Worm (Caenorhabditis elegans) whole organism, young adult: ENCODE data around the gene nhr-140.

Experiments used
- F57C9.4 ChIP-seq: sonication (generic microtip); optimal IDR thresholded peaks from 2 replicates; lab custom pipeline; 2017; ENCODE audit warnings: mild to moderate bottlenecking, missing genetic modification characterization, missing compliant biosample characterization
- ama-1 ChIP-seq, 3 experiments: fragments of 150-350 bp in 1 of 3; sonication (generic microtip) in 2 of 3; optimal IDR thresholded peaks; 2 replicates each; lab custom pipeline; 2014 to 2018; ENCODE audit warnings: missing biosample characterization in 2 of 3, missing genetic modification characterization in 2 of 3, missing genetic modification reagents in 2 of 3
- aptf-2 ChIP-seq: fragments of 200-800 bp; sonication (Bioruptor generic); conservative IDR thresholded peaks from 2 replicates; pipeline ENCODE4 v1.3.6; 2022; ENCODE audit warnings: missing genetic modification reagents, missing genetic modification characterization, missing compliant biosample characterization
- bed-1 ChIP-seq: fragments of 200-800 bp; sonication (Bioruptor generic); IDR thresholded peaks from 2 replicates; pipeline ENCODE4 v1.3.6; 2022; ENCODE audit warnings: missing genetic modification reagents, missing genetic modification characterization, missing compliant biosample characterization
- ccch-3 ChIP-seq: fragments of 200-800 bp; sonication (Bioruptor generic); optimal IDR thresholded peaks from 2 replicates; lab custom pipeline; 2018; ENCODE audit warnings: mild to moderate bottlenecking, missing genetic modification characterization, missing compliant biosample characterization
- ceh-40 ChIP-seq: fragments of 200-800 bp; sonication (Bioruptor generic); IDR thresholded peaks from 2 replicates; pipeline ENCODE4 v1.3.6; 2022; ENCODE audit warnings: missing genetic modification characterization, missing compliant biosample characterization
- ets-4 ChIP-seq: fragments of 200-800 bp; sonication (Bioruptor generic); optimal IDR thresholded peaks from 2 replicates; lab custom pipeline; 2018; ENCODE audit warnings: mild to moderate bottlenecking, missing genetic modification characterization, missing compliant biosample characterization
- hrde-1 ChIP-seq: sonication (generic microtip); optimal IDR thresholded peaks from 2 replicates; lab custom pipeline; 2016; ENCODE audit warnings: missing genetic modification characterization, mild to moderate bottlenecking, missing compliant biosample characterization, moderate library complexity, missing genotype, missing genetic modification reagents, borderline replicate concordance
- nhr-179 ChIP-seq: sonication (generic microtip); optimal IDR thresholded peaks from 2 replicates; lab custom pipeline; 2016; ENCODE audit warnings: mild to moderate bottlenecking, missing genetic modification characterization, missing compliant biosample characterization
- nhr-80 ChIP-seq: sonication (generic microtip); optimal IDR thresholded peaks from 2 replicates; lab custom pipeline; 2016; ENCODE audit warnings: missing genetic modification characterization, missing compliant biosample characterization
- nhr-90 ChIP-seq: sonication (generic microtip); optimal IDR thresholded peaks from 2 replicates; lab custom pipeline; 2016; ENCODE audit warnings: missing genotype, mild to moderate bottlenecking, missing genetic modification characterization, missing compliant biosample characterization
- sea-2 ChIP-seq: fragments of 200-800 bp; sonication (Bioruptor generic); IDR thresholded peaks from 2 replicates; pipeline ENCODE4 v1.3.6; 2022; ENCODE audit warnings: missing genetic modification characterization, missing compliant biosample characterization
- snpc-4 ChIP-seq, 5 experiments: fragments of 150-350 bp in 1 of 5; sonication (generic microtip) in 4 of 5; optimal IDR thresholded peaks; 2 replicates each; lab custom pipeline; 2014 to 2018; ENCODE audit warnings: missing genetic modification characterization in 5 of 5, missing biosample characterization in 3 of 5, antibody characterized with exemption in 2 of 5, mild to moderate bottlenecking in 2 of 5, missing compliant biosample characterization in 2 of 5, missing genotype in 2 of 5, moderate library complexity in 2 of 5, missing genetic modification reagents in 1 of 5
- tlf-1 ChIP-seq: fragments of 200-800 bp; sonication (Bioruptor generic); optimal IDR thresholded peaks from 2 replicates; lab custom pipeline; 2018; ENCODE audit warnings: mild to moderate bottlenecking, missing genetic modification characterization, missing compliant biosample characterization

DNA sequence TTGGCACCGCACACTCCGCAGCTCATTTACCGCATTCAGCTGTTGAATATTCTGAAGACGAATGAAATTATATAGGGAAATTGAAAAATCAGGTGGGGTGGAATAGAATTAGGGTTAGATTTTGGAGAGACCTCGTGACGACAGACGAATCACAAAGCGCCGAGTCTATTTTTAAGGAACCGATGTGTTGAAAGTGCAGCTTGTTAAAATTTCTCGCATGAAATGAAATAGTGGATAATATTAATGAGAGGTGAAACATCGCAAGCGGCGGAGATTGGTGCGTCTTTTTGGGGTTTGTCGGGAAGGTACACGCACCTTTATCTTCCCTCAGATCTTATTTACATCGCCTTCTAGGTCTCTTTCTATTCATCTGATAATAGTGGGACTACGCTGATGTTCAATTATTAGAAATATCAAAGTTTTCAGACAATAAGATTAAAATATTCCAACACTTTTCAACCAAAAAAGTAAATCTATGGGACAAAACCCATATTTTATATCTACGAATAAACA is at the start of gene nhr-140:
- TF ChIP-seq aptf-2 (GFP tag; lab: Robert Waterston, UW), result no peak
- TF ChIP-seq hrde-1, result no peak
- no peak for TF ChIP-seq F57C9.4 (tag; lab: Kevin White, UChicago)
- TF ChIP-seq nhr-90 (tag; lab: Kevin White, UChicago), result no peak
- TF ChIP-seq ccch-3 (GFP tag; lab: Kevin White, UChicago), result no peak
- no peak for TF ChIP-seq snpc-4 (GFP tag; optimal IDR thresholded peaks at IDR 0.05; lab: Kevin White, UChicago)
- TF ChIP-seq snpc-4 (tag; optimal IDR thresholded peaks at IDR 0.05; lab: Kevin White, UChicago), result no peak
- no peak for TF ChIP-seq ama-1 (optimal IDR thresholded peaks at IDR 0.05; lab: Kevin White, UChicago)
- TF ChIP-seq ama-1 (GFP tag; optimal IDR thresholded peaks at IDR 0.05; lab: Kevin White, UChicago), result no peak
- no peak for TF ChIP-seq bed-1
- no peak for TF ChIP-seq ceh-40 (GFP tag; lab: Robert Waterston, UW)
- TF ChIP-seq ets-4 (GFP tag; lab: Kevin White, UChicago), result no peak
- no peak for TF ChIP-seq nhr-179 (tag; lab: Kevin White, UChicago)
- TF ChIP-seq nhr-80 (tag; lab: Kevin White, UChicago), result no peak
- TF ChIP-seq sea-2, result no peak
- TF ChIP-seq tlf-1, result no peak
